Fruit fly (Drosophila melanogaster) whole organism, embryonic: ENCODE data around the gene CG33120.

Experiments used
- Awh ChIP-seq: fragments of 200-800 bp; sonication (Bioruptor generic); IDR thresholded peaks from 2 replicates; pipeline ENCODE4, ENCODE4 v1.3.6; 2022; ENCODE audit warnings: missing biosample characterization, missing genetic modification characterization
- CG11398 ChIP-seq: fragments of 200-800 bp; sonication (Bioruptor generic); optimal IDR thresholded peaks from 2 replicates; lab custom pipeline; 2016; ENCODE audit warnings: missing biosample characterization, missing genetic modification characterization
- CG11456 ChIP-seq: fragments of 200-800 bp; sonication (Bioruptor generic); IDR thresholded peaks from 3 replicates; pipeline ENCODE4 v1.3.6; 2022; ENCODE audit warnings: missing biosample characterization, missing genetic modification characterization
- CG1529 ChIP-seq: fragments of 200-800 bp; sonication (Bioruptor generic); optimal IDR thresholded peaks from 3 replicates; lab custom pipeline; 2018; ENCODE audit warnings: missing biosample characterization, missing genetic modification characterization
- CG18599 ChIP-seq: fragments of 200-800 bp; sonication (Bioruptor generic); optimal IDR thresholded peaks from 3 replicates; lab custom pipeline; 2017; ENCODE audit warnings: missing biosample characterization, missing genetic modification characterization, mild to moderate bottlenecking, moderate library complexity, missing genetic modification reagents
- CG2120 ChIP-seq: fragments of 200-800 bp; sonication (Bioruptor generic); optimal IDR thresholded peaks from 3 replicates; lab custom pipeline; 2016; ENCODE audit warnings: missing biosample characterization, missing genetic modification characterization
- CG2129 ChIP-seq: fragments of 200-800 bp; sonication (Bioruptor generic); IDR thresholded peaks from 2 replicates; pipeline ENCODE4 v1.3.6; 2022; ENCODE audit warnings: missing biosample characterization, missing genetic modification characterization; ENCODE audit not compliant: partially characterized antibody
- CG3281 ChIP-seq: fragments of 200-800 bp; sonication (Bioruptor generic); optimal IDR thresholded peaks from 3 replicates; lab custom pipeline; 2017; ENCODE audit warnings: missing biosample characterization, mild to moderate bottlenecking, missing genetic modification characterization
- CG3838 ChIP-seq: fragments of 200-800 bp; sonication (Bioruptor generic); optimal IDR thresholded peaks from 3 replicates; lab custom pipeline; 2016; ENCODE audit warnings: missing biosample characterization, missing genetic modification characterization
- CG6689 ChIP-seq: fragments of 200-800 bp; sonication (Bioruptor generic); IDR thresholded peaks from 2 replicates; pipeline ENCODE4 v1.3.6; 2022; ENCODE audit warnings: missing biosample characterization, missing genetic modification characterization
- CG6813 ChIP-seq: fragments of 200-800 bp; sonication (Bioruptor generic); optimal IDR thresholded peaks from 2 replicates; lab custom pipeline; 2017; ENCODE audit warnings: missing biosample characterization, missing genetic modification characterization, mild to moderate bottlenecking, moderate library complexity, missing genetic modification reagents
- CG6854 ChIP-seq: fragments of 200-800 bp; sonication (Bioruptor generic); optimal IDR thresholded peaks from 3 replicates; lab custom pipeline; 2017; ENCODE audit warnings: missing biosample characterization, mild to moderate bottlenecking, missing genetic modification characterization
- CG8281 ChIP-seq: fragments of 200-800 bp; sonication (Bioruptor generic); optimal IDR thresholded peaks from 2 replicates; lab custom pipeline; 2018; ENCODE audit warnings: missing biosample characterization, mild to moderate bottlenecking, missing genetic modification characterization, moderate library complexity
- CG8359 ChIP-seq: fragments of 200-800 bp; sonication (Bioruptor generic); optimal IDR thresholded peaks from 2 replicates; lab custom pipeline; 2017; ENCODE audit warnings: missing biosample characterization, mild to moderate bottlenecking, missing genetic modification characterization, borderline replicate concordance
- CG8478 ChIP-seq: fragments of >200 bp; optimal IDR thresholded peaks from 2 replicates; lab custom pipeline; 2018
- CG9609 ChIP-seq: fragments of 200-800 bp; sonication (Bioruptor generic); optimal IDR thresholded peaks from 3 replicates; lab custom pipeline; 2016; ENCODE audit warnings: missing biosample characterization, missing genetic modification characterization
- CG9876 ChIP-seq: fragments of 200-800 bp; sonication (Bioruptor generic); optimal IDR thresholded peaks from 2 replicates; lab custom pipeline; 2016; ENCODE audit warnings: missing biosample characterization, missing genetic modification characterization
- Chrac-16 ChIP-seq: fragments of 200-800 bp; sonication (Bioruptor generic); optimal IDR thresholded peaks from 3 replicates; lab custom pipeline; 2016; ENCODE audit warnings: missing biosample characterization, missing genetic modification characterization
- E2f1 ChIP-seq: fragments of 200-800 bp; sonication (Bioruptor generic); IDR thresholded peaks from 2 replicates; pipeline ENCODE4 v1.3.6; 2022; ENCODE audit warnings: missing biosample characterization, missing genetic modification characterization
- Fer3 ChIP-seq: fragments of 200-800 bp; sonication (Bioruptor generic); optimal IDR thresholded peaks from 2 replicates; lab custom pipeline; 2018; ENCODE audit warnings: missing biosample characterization, mild to moderate bottlenecking, missing genetic modification characterization, moderate library complexity
- Lpt ChIP-seq: fragments of >200 bp; optimal IDR thresholded peaks from 2 replicates; lab custom pipeline; 2018; ENCODE audit warnings: missing biosample characterization, missing genetic modification characterization
- MTF-1 ChIP-seq: fragments of 200-800 bp; sonication (Bioruptor generic); optimal IDR thresholded peaks from 2 replicates; lab custom pipeline; 2018; ENCODE audit warnings: missing biosample characterization, mild to moderate bottlenecking, missing genetic modification characterization, borderline replicate concordance
- Mrtf ChIP-seq: fragments of 200-800 bp; sonication (Bioruptor generic); IDR thresholded peaks from 3 replicates; pipeline ENCODE4 v1.3.6; 2022; ENCODE audit warnings: missing biosample characterization, missing genetic modification characterization
- Myb ChIP-seq: fragments of 200-800 bp; sonication (Bioruptor generic); optimal IDR thresholded peaks from 2 replicates; lab custom pipeline; 2016; ENCODE audit warnings: missing biosample characterization, missing genetic modification characterization
- Oli ChIP-seq: fragments of 200-800 bp; sonication (Bioruptor generic); optimal IDR thresholded peaks from 2 replicates; lab custom pipeline; 2018; ENCODE audit warnings: missing biosample characterization, mild to moderate bottlenecking, missing genetic modification characterization, moderate library complexity
- Rx ChIP-seq: fragments of 200-800 bp; sonication (Bioruptor generic); IDR thresholded peaks from 2 replicates; pipeline ENCODE4 v1.3.6; 2022; ENCODE audit warnings: missing biosample characterization, missing genetic modification characterization
- Ssrp ChIP-seq: fragments of 200-800 bp; sonication (Bioruptor generic); optimal IDR thresholded peaks from 2 replicates; lab custom pipeline; 2018; ENCODE audit warnings: missing biosample characterization, mild to moderate bottlenecking, missing genetic modification characterization, moderate library complexity
- ab ChIP-seq: fragments of 200-800 bp; sonication (Bioruptor generic); optimal IDR thresholded peaks from 2 replicates; lab custom pipeline; 2016; ENCODE audit warnings: missing biosample characterization, missing genetic modification characterization
- ara ChIP-seq: fragments of 200-800 bp; sonication (Bioruptor generic); IDR thresholded peaks from 2 replicates; pipeline ENCODE4 v1.3.6; 2022; ENCODE audit warnings: missing biosample characterization, missing genetic modification characterization
- bsh ChIP-seq, 2 experiments: fragments of 200-800 bp; sonication (Bioruptor generic); optimal IDR thresholded peaks; 2 replicates each; lab custom pipeline; 2017 to 2018; ENCODE audit warnings: mild to moderate bottlenecking in 2 of 2, missing biosample characterization in 2 of 2, missing genetic modification characterization in 2 of 2, moderate library complexity in 1 of 2
- croc ChIP-seq: fragments of 200-800 bp; sonication (Bioruptor generic); conservative IDR thresholded peaks from 3 replicates; pipeline ENCODE4 v1.3.6; 2022; ENCODE audit warnings: missing biosample characterization, missing genetic modification characterization
- dimm ChIP-seq: fragments of 200-800 bp; sonication (Bioruptor generic); IDR thresholded peaks from 2 replicates; pipeline ENCODE4 v1.3.6; 2022; ENCODE audit warnings: missing biosample characterization, missing genetic modification characterization
- dm ChIP-seq: fragments of 200-800 bp; sonication (Bioruptor generic); optimal IDR thresholded peaks from 3 replicates; lab custom pipeline; 2016; ENCODE audit warnings: missing biosample characterization, missing genetic modification characterization
- gsb ChIP-seq: fragments of 200-800 bp; sonication (Bioruptor generic); IDR thresholded peaks from 2 replicates; pipeline ENCODE4 v1.3.6; 2022; ENCODE audit warnings: missing biosample characterization, missing genetic modification characterization
- hbn ChIP-seq: fragments of 200-800 bp; sonication (Bioruptor generic); IDR thresholded peaks from 2 replicates; pipeline ENCODE4 v1.3.6; 2022; ENCODE audit warnings: missing biosample characterization, missing genetic modification characterization; ENCODE audit not compliant: partially characterized antibody
- hkb ChIP-seq, 2 experiments: fragments of 200-800 bp in 1 of 2; fragments of >200 bp in 1 of 2; sonication (Bioruptor generic) in 1 of 2; IDR thresholded peaks in 1 of 2; optimal IDR thresholded peaks in 1 of 2; 2 replicates each; pipeline versions ENCODE4 v1.3.6 to Lab custom; 2017 to 2022; ENCODE audit warnings: missing biosample characterization in 1 of 2, missing genetic modification characterization in 1 of 2
- insv ChIP-seq, 2 experiments: fragments of 200-800 bp; sonication (Bioruptor generic); optimal IDR thresholded peaks; 3 replicates each; lab custom pipeline; 2016 to 2018; ENCODE audit warnings: missing biosample characterization in 2 of 2, missing genetic modification characterization in 2 of 2
- inv ChIP-seq: fragments of 200-800 bp; sonication (Bioruptor generic); IDR thresholded peaks from 2 replicates; pipeline ENCODE4 v1.3.6; 2022; ENCODE audit warnings: missing biosample characterization, missing genetic modification characterization; ENCODE audit not compliant: partially characterized antibody
- luna ChIP-seq: fragments of 200-800 bp; sonication (Bioruptor generic); optimal IDR thresholded peaks from 2 replicates; lab custom pipeline; 2016; ENCODE audit warnings: missing biosample characterization, missing genetic modification characterization
- nau ChIP-seq: fragments of 200-800 bp; sonication (Bioruptor generic); optimal IDR thresholded peaks from 3 replicates; lab custom pipeline; 2017; ENCODE audit warnings: missing biosample characterization, mild to moderate bottlenecking, missing genetic modification characterization, missing genetic modification reagents
- nom ChIP-seq: fragments of 200-800 bp; sonication (Bioruptor generic); optimal IDR thresholded peaks from 2 replicates; lab custom pipeline; 2017; ENCODE audit warnings: missing biosample characterization, missing genetic modification characterization, mild to moderate bottlenecking, moderate library complexity, missing genetic modification reagents
- scrt ChIP-seq: fragments of 200-800 bp; sonication (Bioruptor generic); optimal IDR thresholded peaks from 2 replicates; lab custom pipeline; 2018; ENCODE audit warnings: missing biosample characterization, mild to moderate bottlenecking, missing genetic modification characterization, moderate library complexity
- sisA ChIP-seq: fragments of 200-800 bp; sonication (Bioruptor generic); IDR thresholded peaks from 2 replicates; pipeline ENCODE4 v1.3.6; 2022; ENCODE audit warnings: missing biosample characterization, missing genetic modification characterization
- sob ChIP-seq: fragments of 200-800 bp; sonication (Bioruptor generic); IDR thresholded peaks from 2 replicates; pipeline ENCODE4 v1.3.6; 2022; ENCODE audit warnings: missing biosample characterization, missing genetic modification characterization
- tgo ChIP-seq: fragments of 200-800 bp; sonication (Bioruptor generic); IDR thresholded peaks from 3 replicates; pipeline ENCODE4 v1.3.6; 2022; ENCODE audit warnings: missing biosample characterization, missing genetic modification characterization
- tna ChIP-seq: fragments of 200-800 bp; sonication (Bioruptor generic); IDR thresholded peaks from 2 replicates; pipeline ENCODE4 v1.3.6; 2022; ENCODE audit warnings: missing biosample characterization, missing genetic modification characterization; ENCODE audit not compliant: partially characterized antibody
- twi ChIP-seq: fragments of 200-800 bp; optimal IDR thresholded peaks from 2 replicates; lab custom pipeline; 2019; ENCODE audit warnings: missing biosample characterization, mild to moderate bottlenecking, missing genetic modification characterization, moderate library complexity
- usp ChIP-seq: fragments of >200 bp; optimal IDR thresholded peaks from 2 replicates; lab custom pipeline; 2017; ENCODE audit warnings: missing biosample characterization, missing genetic modification characterization

CG33120 gene

DNA sequence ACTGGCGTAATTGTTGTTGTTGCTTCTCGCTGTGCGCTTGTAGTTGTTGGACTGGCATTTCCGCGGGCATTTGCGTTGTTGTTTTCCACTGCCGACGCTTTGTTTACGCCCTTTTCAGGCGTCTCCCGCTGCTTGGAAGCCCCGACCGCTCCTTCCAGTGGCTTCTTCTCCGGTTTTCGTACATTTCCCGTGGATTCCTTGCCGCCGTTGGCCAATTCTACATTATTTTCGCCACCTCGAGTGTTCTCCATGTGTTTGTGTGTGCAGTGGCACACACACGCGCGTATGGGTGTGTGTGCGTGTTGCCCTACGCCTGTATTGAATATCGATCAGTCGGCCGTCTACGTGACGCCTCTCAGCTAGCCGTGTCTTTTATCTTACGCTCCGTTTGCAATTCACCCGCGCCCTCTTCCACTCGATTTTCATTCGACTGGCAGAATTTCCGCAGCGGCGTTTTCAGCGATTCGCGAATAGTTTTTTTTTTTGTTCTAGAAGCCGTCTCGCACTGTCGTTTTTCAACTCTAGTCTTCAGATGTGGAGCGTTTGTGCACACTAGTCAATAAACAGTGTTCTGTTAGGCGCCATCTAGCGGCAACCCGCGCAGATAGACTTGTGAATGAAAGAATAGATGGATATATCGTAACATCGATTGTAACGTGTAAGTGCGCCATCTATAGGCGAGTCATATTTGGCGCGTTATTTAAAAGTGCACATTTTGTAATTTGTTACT, 5.1 kb downstream of the CG33120 start, which contains the start of gene CG10600 (continued):
- TF ChIP-seq insv (GFP tag; optimal IDR thresholded peaks at IDR 0.05; lab: Kevin White, UChicago): peak in 1 of 2 experiments; percentile 79
- peak; percentile 93 for TF ChIP-seq CG2120
- peak; percentile 70 for TF ChIP-seq Fer3
- peak; percentile 70 for TF ChIP-seq luna (GFP tag; lab: Kevin White, UChicago)
- no peak for TF ChIP-seq ab
- TF ChIP-seq sisA (GFP tag; lab: Robert Waterston, UW): peak; percentile 70
- peak; percentile 80 for TF ChIP-seq MTF-1 (GFP tag; lab: Kevin White, UChicago)
- peak; percentile 85 for TF ChIP-seq CG9876
- peak; percentile 86 for TF ChIP-seq dm (GFP tag; lab: Kevin White, UChicago)
- peak; percentile 38 for TF ChIP-seq CG8359
- TF ChIP-seq CG6854: no peak
- peak; percentile 75 for TF ChIP-seq tna (GFP tag; lab: Robert Waterston, UW)
- peak; percentile 34 for TF ChIP-seq twi (tag; lab: Kevin White, UChicago)
- peak; percentile 47 for TF ChIP-seq ara
- peak; percentile 54 for TF ChIP-seq nom (GFP tag; lab: Kevin White, UChicago)
- peak; percentile 47 for TF ChIP-seq gsb (GFP tag; lab: Robert Waterston, UW)
- TF ChIP-seq CG9609 (GFP tag; lab: Kevin White, UChicago): peak; percentile 87
- no peak for TF ChIP-seq CG8281 (tag; lab: Kevin White, UChicago)
- TF ChIP-seq Chrac-16 (GFP tag; lab: Kevin White, UChicago): peak; percentile 79
- peak; percentile 56 for TF ChIP-seq CG6813 (GFP tag; lab: Kevin White, UChicago)
- peak; percentile 60 for TF ChIP-seq Rx (GFP tag; lab: Robert Waterston, UW)
- TF ChIP-seq hbn (GFP tag; lab: Robert Waterston, UW): peak; percentile 84
- peak; percentile 92 for TF ChIP-seq CG11456 (GFP tag; lab: Robert Waterston, UW)
- peak; percentile 54 for TF ChIP-seq CG2129 (GFP tag; lab: Robert Waterston, UW)
- peak; percentile 10 for TF ChIP-seq Ssrp (tag; lab: Kevin White, UChicago)
- TF ChIP-seq nau: no peak
- peak; percentile 51 to 56 for TF ChIP-seq bsh (GFP tag; optimal IDR thresholded peaks at IDR 0.05; lab: Kevin White, UChicago)
- peak; percentile 71 for TF ChIP-seq hkb (optimal IDR thresholded peaks at IDR 0.05; lab: Kevin White, UChicago)
- TF ChIP-seq hkb (GFP tag; IDR thresholded peaks at IDR 0.05; lab: Robert Waterston, UW): peak; percentile 67
- TF ChIP-seq croc: no peak
- TF ChIP-seq tgo (GFP tag; lab: Robert Waterston, UW): peak; percentile 38; the same call in 2 of the 3 replicates
- peak; percentile 61 for TF ChIP-seq scrt (GFP tag; lab: Kevin White, UChicago)
- TF ChIP-seq dimm (GFP tag; lab: Robert Waterston, UW): no peak
- TF ChIP-seq E2f1: peak; percentile 64
- peak; percentile 85 for TF ChIP-seq Myb
- peak; percentile 44; the same call in 1 of the 3 replicates for TF ChIP-seq Mrtf
- peak; percentile 66 for TF ChIP-seq CG3281 (GFP tag; lab: Kevin White, UChicago)
- TF ChIP-seq CG6689 (GFP tag; lab: Robert Waterston, UW): 0 out of 2 replicates have a peak, but pooled peaks have one; percentile 14
- peak; percentile 83 for TF ChIP-seq inv
- peak; percentile 86 for TF ChIP-seq CG18599 (GFP tag; lab: Kevin White, UChicago)
- TF ChIP-seq Lpt (GFP tag; lab: Kevin White, UChicago): no peak
- peak; percentile 42 for TF ChIP-seq Oli (tag; lab: Kevin White, UChicago)
- TF ChIP-seq usp (GFP tag; lab: Kevin White, UChicago): no peak
- TF ChIP-seq CG1529: peak; percentile 39
- TF ChIP-seq CG11398 (GFP tag; lab: Kevin White, UChicago): peak; percentile 77
- no peak for TF ChIP-seq Awh (GFP tag; lab: Robert Waterston, UW)
- peak; percentile 87 for TF ChIP-seq CG8478 (lab: Kevin White, UChicago)
- peak; percentile 36 for TF ChIP-seq CG3838
- peak; percentile 92 for TF ChIP-seq sob
